Worm (Caenorhabditis elegans) whole organism, early embryonic: ENCODE results near the gene D1054.3.

Experiments used
- B0310.2 ChIP-seq: sonication (generic microtip); optimal IDR thresholded peaks from 2 replicates; lab custom pipeline; 2016; ENCODE audit warnings: mild to moderate bottlenecking, missing genetic modification characterization, missing compliant biosample characterization
- F13C5.2 ChIP-seq: sonication (generic microtip); optimal IDR thresholded peaks from 2 replicates; lab custom pipeline; 2017; ENCODE audit warnings: mild to moderate bottlenecking, missing genetic modification characterization, inconsistent platforms, missing compliant biosample characterization
- aly-1 ChIP-seq: sonication (generic microtip); optimal IDR thresholded peaks from 2 replicates; lab custom pipeline; 2016; ENCODE audit warnings: missing genetic modification characterization, missing compliant biosample characterization
- ama-1 ChIP-seq: fragments of 150-350 bp; optimal IDR thresholded peaks from 2 replicates; lab custom pipeline; 2014
- ceh-13 ChIP-seq: fragments of 200-800 bp; sonication (Bioruptor generic); optimal IDR thresholded peaks from 2 replicates; lab custom pipeline; 2018; ENCODE audit warnings: mild to moderate bottlenecking, missing genetic modification characterization, missing compliant biosample characterization
- ceh-36 ChIP-seq: sonication (generic microtip); optimal IDR thresholded peaks from 2 replicates; lab custom pipeline; 2016; ENCODE audit warnings: missing genetic modification characterization, inconsistent platforms, missing compliant biosample characterization
- ets-7 ChIP-seq: sonication (generic microtip); optimal IDR thresholded peaks from 2 replicates; lab custom pipeline; 2016; ENCODE audit warnings: missing genotype, missing genetic modification characterization, missing compliant biosample characterization
- flt-1 ChIP-seq: fragments of 200-800 bp; sonication (Bioruptor generic); IDR thresholded peaks from 2 replicates; pipeline ENCODE4 v1.3.6; 2022; ENCODE audit warnings: missing genetic modification characterization, missing compliant biosample characterization
- hmbx-1 ChIP-seq: sonication (generic microtip); optimal IDR thresholded peaks from 2 replicates; lab custom pipeline; 2016; ENCODE audit warnings: mild to moderate bottlenecking, missing genetic modification characterization, missing compliant biosample characterization
- hmg-4 ChIP-seq: fragments of 200-800 bp; sonication (Bioruptor generic); optimal IDR thresholded peaks from 2 replicates; lab custom pipeline; 2018; ENCODE audit warnings: mild to moderate bottlenecking, missing genetic modification characterization, missing compliant biosample characterization
- hnd-1 ChIP-seq: sonication (generic microtip); optimal IDR thresholded peaks from 2 replicates; lab custom pipeline; 2016; ENCODE audit warnings: missing genetic modification characterization, missing compliant biosample characterization
- pes-1 ChIP-seq: fragments of 200-800 bp; sonication (Bioruptor generic); IDR thresholded peaks from 2 replicates; pipeline ENCODE4 v1.3.6; 2022; ENCODE audit warnings: missing genetic modification reagents, missing genetic modification characterization, missing compliant biosample characterization
- scrt-1 ChIP-seq: fragments of 200-800 bp; sonication (Bioruptor generic); IDR thresholded peaks from 2 replicates; pipeline ENCODE4 v1.3.6; 2022; ENCODE audit warnings: missing genetic modification characterization, missing compliant biosample characterization
- sea-1 ChIP-seq: fragments of 200-800 bp; sonication (Bioruptor generic); conservative IDR thresholded peaks from 2 replicates; pipeline ENCODE4 v1.3.6; 2022; ENCODE audit warnings: missing genetic modification characterization, missing compliant biosample characterization
- tbx-11 ChIP-seq: fragments of 200-800 bp; sonication (Bioruptor generic); IDR thresholded peaks from 2 replicates; pipeline ENCODE4 v1.3.6; 2022; ENCODE audit warnings: missing genetic modification characterization, missing compliant biosample characterization
- tbx-37 ChIP-seq: fragments of 200-800 bp; sonication (Bioruptor generic); conservative IDR thresholded peaks from 2 replicates; pipeline ENCODE4 v1.3.6; 2022; ENCODE audit warnings: missing genetic modification reagents, missing genetic modification characterization, missing compliant biosample characterization
- tra-4 ChIP-seq: sonication (generic microtip); optimal IDR thresholded peaks from 2 replicates; lab custom pipeline; 2017; ENCODE audit warnings: missing genetic modification characterization, missing compliant biosample characterization

The D1054.3 gene

ce11 chrV:10729456-10729904 is 41.8 kb upstream of the D1054.3 start:
- no peak for TF ChIP-seq tbx-11 (GFP tag; lab: Robert Waterston, UW)
- TF ChIP-seq hnd-1 (tag; lab: Kevin White, UChicago), result no peak
- no peak for TF ChIP-seq F13C5.2 (tag; lab: Kevin White, UChicago)
- TF ChIP-seq hmbx-1 (tag; lab: Kevin White, UChicago), result no peak
- TF ChIP-seq scrt-1, result no peak
- no peak for TF ChIP-seq ceh-13 (GFP tag; lab: Kevin White, UChicago)
- TF ChIP-seq ceh-36 (tag; lab: Kevin White, UChicago), result no peak
- no peak for TF ChIP-seq aly-1 (tag; lab: Kevin White, UChicago)
- no peak for TF ChIP-seq hmg-4 (GFP tag; lab: Kevin White, UChicago)
- no peak for TF ChIP-seq ets-7 (tag; lab: Kevin White, UChicago)
- no peak for TF ChIP-seq ama-1 (lab: Kevin White, UChicago)
- TF ChIP-seq tra-4 (tag; lab: Kevin White, UChicago), result no peak
- TF ChIP-seq flt-1 (GFP tag; lab: Robert Waterston, UW), result no peak
- TF ChIP-seq tbx-37 (GFP tag; lab: Robert Waterston, UW), result no peak
- no peak for TF ChIP-seq sea-1 (GFP tag; lab: Robert Waterston, UW)
- TF ChIP-seq B0310.2, result no peak

DNA sequence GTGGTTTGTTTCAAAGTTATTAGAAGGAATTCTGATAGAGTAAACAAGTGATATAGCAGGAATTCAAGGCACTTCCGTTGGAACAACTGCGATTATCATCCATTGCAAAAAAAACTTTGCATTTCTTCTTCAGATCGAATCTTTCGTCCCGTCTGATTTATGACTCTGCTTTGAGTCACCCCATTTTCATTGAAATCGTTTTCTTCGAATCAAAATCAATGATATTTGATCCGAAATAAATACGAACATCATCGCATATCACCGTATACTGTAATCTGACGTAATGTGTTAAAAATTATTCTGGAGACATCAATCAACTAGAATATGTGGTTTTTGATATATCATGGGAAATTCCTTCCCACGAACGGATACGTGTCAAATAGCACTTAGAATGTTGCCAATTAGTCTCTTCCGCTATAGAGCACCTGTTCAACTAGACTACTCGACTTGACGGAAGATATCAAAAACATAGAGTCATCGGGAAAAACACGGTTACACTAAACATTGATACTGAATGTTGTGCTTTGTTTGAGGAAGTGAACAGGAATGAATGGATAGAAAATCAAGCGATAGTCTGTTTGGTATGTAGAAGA is 40.3 kb upstream of the D1054.3 start:
- no peak for TF ChIP-seq ceh-13 (GFP tag; lab: Kevin White, UChicago)

DNA sequence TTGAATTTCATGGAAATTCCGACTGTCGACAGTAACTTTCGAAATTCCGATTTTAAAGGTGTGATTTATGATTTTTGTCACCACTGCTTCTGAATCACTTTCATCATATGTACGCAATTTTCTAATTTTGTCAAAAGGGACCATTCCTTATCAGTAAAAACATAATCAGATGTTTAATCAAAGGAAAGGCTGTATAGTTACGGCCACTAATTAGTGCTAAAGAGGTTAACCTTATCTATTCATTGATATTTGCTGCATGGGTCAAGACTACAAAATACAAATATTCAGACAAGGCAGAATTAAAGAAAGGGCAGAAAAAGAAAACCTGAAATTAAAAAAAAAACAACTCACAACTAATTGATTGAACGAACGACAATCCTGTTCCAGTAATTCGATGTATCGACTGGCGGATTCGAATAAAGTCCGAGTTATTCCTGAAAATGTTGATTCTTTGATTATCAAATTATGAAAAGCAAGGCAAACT is 39.2 kb upstream of the D1054.3 start, which contains the start of gene T28B11.1:
Gene T28B11.1 (minus strand): TSS at position 434 of the 484 bp plus-strand sequence.
- TF ChIP-seq sea-1 (GFP tag; lab: Robert Waterston, UW), result no peak
- TF ChIP-seq tbx-37 (GFP tag; lab: Robert Waterston, UW), result no peak
- TF ChIP-seq F13C5.2 (tag; lab: Kevin White, UChicago), result no peak
- TF ChIP-seq hmg-4 (GFP tag; lab: Kevin White, UChicago), result no peak
- TF ChIP-seq pes-1 (GFP tag; lab: Robert Waterston, UW), result no peak
- no peak for TF ChIP-seq tbx-11 (GFP tag; lab: Robert Waterston, UW)
- no peak for TF ChIP-seq tra-4 (tag; lab: Kevin White, UChicago)
- TF ChIP-seq ceh-36 (tag; lab: Kevin White, UChicago), result no peak
- no peak for TF ChIP-seq ama-1 (lab: Kevin White, UChicago)
- no peak for TF ChIP-seq ceh-13 (GFP tag; lab: Kevin White, UChicago)
- TF ChIP-seq flt-1 (GFP tag; lab: Robert Waterston, UW), result no peak
- TF ChIP-seq B0310.2, result no peak
- TF ChIP-seq aly-1 (tag; lab: Kevin White, UChicago), result no peak
- no peak for TF ChIP-seq scrt-1
- no peak for TF ChIP-seq hnd-1 (tag; lab: Kevin White, UChicago)
- no peak for TF ChIP-seq hmbx-1 (tag; lab: Kevin White, UChicago)
- TF ChIP-seq ets-7 (tag; lab: Kevin White, UChicago), result no peak

DNA sequence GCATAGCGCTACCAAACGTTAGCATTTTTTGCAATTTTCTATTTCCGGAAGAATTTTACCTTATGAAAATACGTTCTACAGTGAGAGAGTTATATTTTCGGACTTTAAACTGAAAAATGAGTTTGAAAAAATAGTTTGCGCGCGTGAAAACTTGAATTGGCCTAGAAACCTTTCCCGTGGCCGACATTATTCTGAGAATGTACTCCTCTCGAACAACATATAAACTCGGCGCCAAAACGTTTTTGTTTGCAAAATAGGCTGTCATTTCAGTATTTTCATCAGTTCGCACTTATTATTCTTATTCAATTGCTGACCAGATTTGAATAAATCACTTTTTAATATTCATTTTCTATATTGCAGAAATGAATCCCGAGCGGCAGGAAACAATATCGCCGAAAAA is 34.5 kb upstream of the D1054.3 start, which contains the start of the genes mre-11 and wdr-5.3:
Gene mre-11 (minus strand): TSS at position 113 of the 400 bp plus-strand sequence.
Gene wdr-5.3 (plus strand): TSS at position 361 of the 400 bp plus-strand sequence.
- no peak for TF ChIP-seq tbx-11 (GFP tag; lab: Robert Waterston, UW)
- TF ChIP-seq tbx-37 (GFP tag; lab: Robert Waterston, UW), result peak; percentile 27; the same call in 1 of the 2 replicates

- TF ChIP-seq F13C5.2 (tag; lab: Kevin White, UChicago) (no peak), hnd-1 (tag; lab: Kevin White, UChicago) (no peak), hmg-4 (GFP tag; lab: Kevin White, UChicago) (no peak), tbx-37 (GFP tag; lab: Robert Waterston, UW) (no peak), sea-1 (GFP tag; lab: Robert Waterston, UW) (no peak), tbx-11 (GFP tag; lab: Robert Waterston, UW) (no peak), ceh-36 (tag; lab: Kevin White, UChicago) (no peak), hmbx-1 (tag; lab: Kevin White, UChicago) (no peak), tra-4 (tag; lab: Kevin White, UChicago) (no peak), flt-1 (GFP tag; lab: Robert Waterston, UW) (no peak), ets-7 (tag; lab: Kevin White, UChicago) (no peak), B0310.2 (no peak), ceh-13 (GFP tag; lab: Kevin White, UChicago) (no peak), aly-1 (tag; lab: Kevin White, UChicago) (no peak)
Observed at ce11 chrV:10741357-10741756, 29.9 kb upstream of the D1054.3 start, which contains the start of gene ZC302.3. Gene ZC302.3, minus strand, starts transcription at chrV:10741457.

DNA sequence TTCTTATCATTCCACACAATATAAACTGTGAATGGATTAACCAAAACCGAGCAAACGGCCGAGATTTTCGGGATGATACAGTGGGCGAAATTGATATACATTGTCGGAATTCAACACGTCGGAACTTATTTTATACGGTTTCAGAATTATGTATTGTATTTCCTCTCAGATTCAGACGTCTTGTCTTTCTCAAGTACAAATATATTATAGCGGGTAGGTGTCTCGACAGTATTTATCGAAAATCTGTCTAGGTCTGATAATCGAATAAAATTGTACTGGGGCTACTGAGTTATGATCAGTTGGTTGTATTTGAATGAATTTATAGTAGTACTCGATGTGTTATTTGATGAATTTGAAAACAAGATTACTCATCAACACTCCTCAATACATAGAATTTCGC is 27.6 kb upstream of the D1054.3 start, which contains the start of gene srj-22:
Gene srj-22 (minus strand): TSS at position 101 of the 400 bp plus-strand sequence.
- TF ChIP-seq tra-4 (tag; lab: Kevin White, UChicago), result no peak
- TF ChIP-seq flt-1 (GFP tag; lab: Robert Waterston, UW), result no peak
- no peak for TF ChIP-seq sea-1 (GFP tag; lab: Robert Waterston, UW)
- no peak for TF ChIP-seq tbx-37 (GFP tag; lab: Robert Waterston, UW)
- no peak for TF ChIP-seq hmg-4 (GFP tag; lab: Kevin White, UChicago)
- TF ChIP-seq ceh-13 (GFP tag; lab: Kevin White, UChicago), result no peak
- no peak for TF ChIP-seq B0310.2

- no peak for TF ChIP-seq tbx-37 (GFP tag; lab: Robert Waterston, UW)
- TF ChIP-seq hmg-4 (GFP tag; lab: Kevin White, UChicago), result no peak
- TF ChIP-seq ets-7 (tag; lab: Kevin White, UChicago), result no peak
- TF ChIP-seq B0310.2, result no peak
- TF ChIP-seq F13C5.2 (tag; lab: Kevin White, UChicago), result no peak
- no peak for TF ChIP-seq flt-1 (GFP tag; lab: Robert Waterston, UW)
- no peak for TF ChIP-seq pes-1 (GFP tag; lab: Robert Waterston, UW)
- TF ChIP-seq hnd-1 (tag; lab: Kevin White, UChicago), result no peak
- no peak for TF ChIP-seq ceh-36 (tag; lab: Kevin White, UChicago)
Observed at ce11 chrV:10745034-10745433, 26.2 kb upstream of the D1054.3 start, which contains the start of gene srj-21. Gene srj-21, plus strand, starts transcription at chrV:10745334.
